Fruit fly (Drosophila melanogaster) whole organism, embryonic: Measurements from ENCODE around the gene Jhbp2.

Source experiments
- Atf-2 ChIP-seq: fragments of 200-800 bp; sonication (Bioruptor generic); optimal IDR thresholded peaks from 2 replicates; lab custom pipeline; 2016; ENCODE audit warnings: missing biosample characterization, missing genetic modification characterization
- Awh ChIP-seq: fragments of 200-800 bp; sonication (Bioruptor generic); IDR thresholded peaks from 2 replicates; pipeline ENCODE4, ENCODE4 v1.3.6; 2022; ENCODE audit warnings: missing biosample characterization, missing genetic modification characterization
- CG10147 ChIP-seq: fragments of 200-800 bp; sonication (Bioruptor generic); optimal IDR thresholded peaks from 2 replicates; lab custom pipeline; 2019; ENCODE audit warnings: missing biosample characterization, mild to moderate bottlenecking, missing genetic modification characterization, moderate library complexity
- CG10366 ChIP-seq: fragments of 200-800 bp; sonication (Bioruptor generic); IDR thresholded peaks from 2 replicates; pipeline ENCODE4 v1.3.6; 2022; ENCODE audit warnings: missing biosample characterization, missing genetic modification characterization
- CG11085 ChIP-seq: fragments of 200-800 bp; sonication (Bioruptor generic); IDR thresholded peaks from 2 replicates; pipeline ENCODE4 v1.3.6; 2022; ENCODE audit warnings: missing biosample characterization, missing genetic modification characterization
- CG11504 ChIP-seq: fragments of 200-800 bp; sonication (Bioruptor generic); optimal IDR thresholded peaks from 3 replicates; lab custom pipeline; 2019; ENCODE audit warnings: missing biosample characterization, mild to moderate bottlenecking, missing genetic modification characterization, moderate library complexity
- CG11695 ChIP-seq: fragments of 200-800 bp; sonication (Bioruptor generic); IDR thresholded peaks from 3 replicates; pipeline ENCODE4 v1.3.6; 2022; ENCODE audit warnings: missing biosample characterization, missing genetic modification characterization
- CG12071 ChIP-seq: fragments of 200-800 bp; sonication (Bioruptor generic); optimal IDR thresholded peaks from 3 replicates; lab custom pipeline; 2018; ENCODE audit warnings: missing biosample characterization, mild to moderate bottlenecking, missing genetic modification characterization
- CG12942 ChIP-seq: fragments of 200-800 bp; sonication (Bioruptor generic); optimal IDR thresholded peaks from 3 replicates; lab custom pipeline; 2016; ENCODE audit warnings: missing biosample characterization, missing genetic modification characterization
- CG13123 ChIP-seq: fragments of 200-800 bp; sonication (Bioruptor generic); optimal IDR thresholded peaks from 2 replicates; lab custom pipeline; 2016; ENCODE audit warnings: missing biosample characterization, missing genetic modification characterization
- CG14050 ChIP-seq: fragments of 200-800 bp; sonication (Bioruptor generic); IDR thresholded peaks from 3 replicates; pipeline ENCODE4 v1.3.6; 2022; ENCODE audit warnings: missing biosample characterization, missing genetic modification characterization
- CG15601 ChIP-seq: fragments of 200-800 bp; sonication (Bioruptor generic); optimal IDR thresholded peaks from 3 replicates; lab custom pipeline; 2019; ENCODE audit warnings: missing biosample characterization, mild to moderate bottlenecking, missing genetic modification characterization, moderate library complexity
- CG17612 ChIP-seq: fragments of 200-800 bp; sonication (Bioruptor generic); IDR thresholded peaks from 2 replicates; pipeline ENCODE4 v1.3.6; 2022; ENCODE audit warnings: missing biosample characterization, missing genetic modification characterization
- CG30403 ChIP-seq: fragments of 200-800 bp; sonication (Bioruptor generic); optimal IDR thresholded peaks from 3 replicates; lab custom pipeline; 2016; ENCODE audit warnings: missing biosample characterization, missing genetic modification characterization
- CG3065 ChIP-seq: fragments of 200-800 bp; sonication (Bioruptor generic); optimal IDR thresholded peaks from 2 replicates; lab custom pipeline; 2016; ENCODE audit warnings: missing biosample characterization, missing genetic modification characterization
- CG34376 ChIP-seq: fragments of 200-800 bp; sonication (Bioruptor generic); optimal IDR thresholded peaks from 2 replicates; lab custom pipeline; 2018; ENCODE audit warnings: missing biosample characterization, mild to moderate bottlenecking, missing genetic modification characterization
- CG8089 ChIP-seq: fragments of 200-800 bp; sonication (Bioruptor generic); optimal IDR thresholded peaks from 3 replicates; lab custom pipeline; 2016; ENCODE audit warnings: missing biosample characterization, missing genetic modification characterization
- CG8924 ChIP-seq: fragments of 200-800 bp; optimal IDR thresholded peaks from 3 replicates; lab custom pipeline; 2019; ENCODE audit warnings: missing biosample characterization, mild to moderate bottlenecking, missing genetic modification characterization, moderate library complexity
- CTCF ChIP-seq: fragments of 200-800 bp; sonication (Bioruptor generic); optimal IDR thresholded peaks from 2 replicates; lab custom pipeline; 2017; ENCODE audit warnings: missing biosample characterization, mild to moderate bottlenecking, missing genetic modification characterization, moderate library complexity
- Camta ChIP-seq: fragments of 200-800 bp; sonication (Bioruptor generic); optimal IDR thresholded peaks from 2 replicates; lab custom pipeline; 2016; ENCODE audit warnings: missing biosample characterization, missing genetic modification characterization
- E2f2 ChIP-seq: fragments of 200-800 bp; sonication (Bioruptor generic); IDR thresholded peaks from 2 replicates; pipeline ENCODE4 v1.3.6; 2022; ENCODE audit warnings: missing biosample characterization, missing genetic modification characterization
- Fer1 ChIP-seq: fragments of 200-800 bp; sonication (Bioruptor generic); optimal IDR thresholded peaks from 2 replicates; lab custom pipeline; 2017; ENCODE audit warnings: missing biosample characterization, mild to moderate bottlenecking, missing genetic modification characterization
- HLHmδ ChIP-seq: fragments of 200-800 bp; sonication (Bioruptor generic); optimal IDR thresholded peaks from 2 replicates; lab custom pipeline; 2018; ENCODE audit warnings: missing biosample characterization, mild to moderate bottlenecking, missing genetic modification characterization, moderate library complexity
- HmgD ChIP-seq: fragments of 200-800 bp; sonication (Bioruptor generic); optimal IDR thresholded peaks from 3 replicates; lab custom pipeline; 2016; ENCODE audit warnings: missing biosample characterization, missing genetic modification characterization
- Hsf ChIP-seq: fragments of 200-800 bp; sonication (Bioruptor generic); optimal IDR thresholded peaks from 3 replicates; lab custom pipeline; 2016; ENCODE audit warnings: missing biosample characterization, missing genetic modification characterization
- Kr ChIP-seq: fragments of 200-800 bp; sonication (Bioruptor generic); optimal IDR thresholded peaks from 2 replicates; lab custom pipeline; 2017; ENCODE audit warnings: missing biosample characterization, mild to moderate bottlenecking, missing genetic modification characterization
- Nf-YB ChIP-seq: fragments of 200-800 bp; sonication (Bioruptor generic); optimal IDR thresholded peaks from 3 replicates; lab custom pipeline; 2019; ENCODE audit warnings: missing biosample characterization, mild to moderate bottlenecking, missing genetic modification characterization, moderate library complexity
- NfI ChIP-seq: fragments of 200-800 bp; sonication (Bioruptor generic); optimal IDR thresholded peaks from 3 replicates; lab custom pipeline; 2018; ENCODE audit warnings: missing biosample characterization, mild to moderate bottlenecking, missing genetic modification characterization, moderate library complexity
- Opbp ChIP-seq: fragments of 200-800 bp; sonication (Bioruptor generic); IDR thresholded peaks from 3 replicates; pipeline ENCODE4 v1.3.6; 2022; ENCODE audit warnings: missing biosample characterization, missing genetic modification characterization; ENCODE audit not compliant: partially characterized antibody
- Sox102F ChIP-seq: fragments of 200-800 bp; sonication (Bioruptor generic); optimal IDR thresholded peaks from 2 replicates; lab custom pipeline; 2018; ENCODE audit warnings: missing biosample characterization, mild to moderate bottlenecking, missing genetic modification characterization, moderate library complexity
- Tbp ChIP-seq: fragments of >200 bp; optimal IDR thresholded peaks from 2 replicates; lab custom pipeline; 2018; ENCODE audit warnings: missing biosample characterization, missing genetic modification characterization
- Vsx1 ChIP-seq: fragments of 200-800 bp; sonication (Bioruptor generic); optimal IDR thresholded peaks from 2 replicates; lab custom pipeline; 2017; ENCODE audit warnings: missing biosample characterization, mild to moderate bottlenecking, missing genetic modification characterization, missing genetic modification reagents
- ac ChIP-seq: fragments of 200-800 bp; sonication (Bioruptor generic); optimal IDR thresholded peaks from 3 replicates; lab custom pipeline; 2017; ENCODE audit warnings: missing biosample characterization, mild to moderate bottlenecking, missing genetic modification characterization
- ase ChIP-seq: fragments of 200-800 bp; sonication (Bioruptor generic); IDR thresholded peaks from 3 replicates; pipeline ENCODE4 v1.3.6; 2022; ENCODE audit warnings: missing biosample characterization, missing genetic modification characterization
- br ChIP-seq: fragments of >200 bp; optimal IDR thresholded peaks from 2 replicates; lab custom pipeline; 2017
- chm ChIP-seq: fragments of 200-800 bp; sonication (Bioruptor generic); IDR thresholded peaks from 2 replicates; pipeline ENCODE4 v1.3.6; 2022; ENCODE audit warnings: missing biosample characterization, missing genetic modification characterization
- croc ChIP-seq: fragments of 200-800 bp; sonication (Bioruptor generic); conservative IDR thresholded peaks from 3 replicates; pipeline ENCODE4 v1.3.6; 2022; ENCODE audit warnings: missing biosample characterization, missing genetic modification characterization
- crp ChIP-seq, 2 experiments: fragments of 200-800 bp; sonication (Bioruptor generic); optimal IDR thresholded peaks; 2 replicates in 1 of 2; 3 replicates in 1 of 2; lab custom pipeline; 2017; ENCODE audit warnings: missing biosample characterization in 2 of 2, missing genetic modification characterization in 2 of 2, mild to moderate bottlenecking in 1 of 2, moderate library complexity in 1 of 2
- dm ChIP-seq: fragments of 200-800 bp; sonication (Bioruptor generic); optimal IDR thresholded peaks from 3 replicates; lab custom pipeline; 2016; ENCODE audit warnings: missing biosample characterization, missing genetic modification characterization
- gce ChIP-seq: fragments of 200-800 bp; sonication (Bioruptor generic); IDR thresholded peaks from 3 replicates; pipeline ENCODE4 v1.3.6; 2022; ENCODE audit warnings: missing biosample characterization, missing genetic modification characterization
- h ChIP-seq: fragments of >200 bp; optimal IDR thresholded peaks from 2 replicates; lab custom pipeline; 2017
- hth ChIP-seq: fragments of >200 bp; optimal IDR thresholded peaks from 2 replicates; lab custom pipeline; 2017; ENCODE audit warnings: inconsistent platforms
- jing ChIP-seq: fragments of 200-800 bp; sonication (Bioruptor generic); optimal IDR thresholded peaks from 2 replicates; lab custom pipeline; 2018; ENCODE audit warnings: missing biosample characterization, mild to moderate bottlenecking, missing genetic modification characterization
- kah ChIP-seq: fragments of 200-800 bp; sonication (Bioruptor generic); optimal IDR thresholded peaks from 2 replicates; lab custom pipeline; 2018; ENCODE audit warnings: missing biosample characterization, mild to moderate bottlenecking, missing genetic modification characterization
- lilli ChIP-seq: fragments of 200-800 bp; sonication (Bioruptor generic); optimal IDR thresholded peaks from 3 replicates; lab custom pipeline; 2016; ENCODE audit warnings: missing biosample characterization, missing genetic modification characterization
- lola ChIP-seq, 3 experiments: fragments of >200 bp in 2 of 3; fragments of 200-800 bp in 1 of 3; sonication (Bioruptor generic) in 1 of 3; optimal IDR thresholded peaks; 2 replicates each; lab custom pipeline; 2017 to 2019; ENCODE audit warnings: missing biosample characterization in 3 of 3, missing genetic modification characterization in 3 of 3, mild to moderate bottlenecking in 1 of 3, moderate library complexity in 1 of 3
- mld ChIP-seq: fragments of 200-800 bp; sonication (Bioruptor generic); IDR thresholded peaks from 3 replicates; pipeline ENCODE4 v1.3.6; 2022; ENCODE audit warnings: missing biosample characterization, missing genetic modification characterization; ENCODE audit not compliant: partially characterized antibody
- row ChIP-seq: fragments of 200-800 bp; sonication (Bioruptor generic); IDR thresholded peaks from 3 replicates; pipeline ENCODE4 v1.3.6; 2022; ENCODE audit warnings: missing biosample characterization, missing genetic modification characterization
- yki ChIP-seq: fragments of >200 bp; optimal IDR thresholded peaks from 3 replicates; lab custom pipeline; 2018

Gene Jhbp2

DNA sequence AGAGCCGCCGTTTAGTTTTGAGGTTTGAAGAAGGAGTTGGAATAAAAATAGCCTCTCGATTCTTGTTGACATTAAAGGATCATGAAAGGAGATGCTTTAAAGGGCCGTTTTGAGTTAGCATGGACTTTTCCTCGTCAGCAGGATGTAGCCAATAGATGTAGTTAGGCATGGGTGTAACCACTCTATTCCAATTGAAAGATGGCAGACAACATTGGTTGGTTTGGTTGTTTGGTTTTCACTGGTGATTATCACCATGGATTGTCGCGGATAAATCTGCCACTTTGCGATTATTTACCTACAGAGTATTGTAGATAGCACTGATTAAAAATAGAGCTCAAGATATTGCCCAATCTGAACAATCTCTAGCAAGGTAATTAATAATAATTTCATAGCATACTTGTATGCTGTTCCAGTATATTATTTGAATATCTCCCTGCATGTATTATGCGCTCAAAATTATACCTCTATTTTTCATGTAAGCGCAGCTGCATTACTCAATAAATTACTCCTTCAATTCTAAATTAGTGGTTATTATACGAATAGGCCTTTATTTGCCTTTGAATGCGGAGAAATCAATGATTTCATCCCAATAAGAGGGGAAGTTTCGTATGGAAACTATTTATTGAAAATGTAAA is 11.9 kb upstream of the Jhbp2 start (continued):
- TF ChIP-seq gce (GFP tag; lab: Robert Waterston, UW) (no peak), dm (no peak), CG10147 (no peak), CG15601 (tag; lab: Kevin White, UChicago) (peak; percentile 18), Awh (GFP tag; lab: Robert Waterston, UW) (no peak), Atf-2 (GFP tag; lab: Kevin White, UChicago) (no peak), Tbp (GFP tag; lab: Kevin White, UChicago) (no peak), yki (lab: Kevin White, UChicago) (no peak), CG8924 (tag; lab: Kevin White, UChicago) (no peak), CG11504 (tag; lab: Kevin White, UChicago) (no peak), CG12942 (GFP tag; lab: Kevin White, UChicago) (no peak)
- TF ChIP-seq, all 482 proteins: peak for 22

DNA sequence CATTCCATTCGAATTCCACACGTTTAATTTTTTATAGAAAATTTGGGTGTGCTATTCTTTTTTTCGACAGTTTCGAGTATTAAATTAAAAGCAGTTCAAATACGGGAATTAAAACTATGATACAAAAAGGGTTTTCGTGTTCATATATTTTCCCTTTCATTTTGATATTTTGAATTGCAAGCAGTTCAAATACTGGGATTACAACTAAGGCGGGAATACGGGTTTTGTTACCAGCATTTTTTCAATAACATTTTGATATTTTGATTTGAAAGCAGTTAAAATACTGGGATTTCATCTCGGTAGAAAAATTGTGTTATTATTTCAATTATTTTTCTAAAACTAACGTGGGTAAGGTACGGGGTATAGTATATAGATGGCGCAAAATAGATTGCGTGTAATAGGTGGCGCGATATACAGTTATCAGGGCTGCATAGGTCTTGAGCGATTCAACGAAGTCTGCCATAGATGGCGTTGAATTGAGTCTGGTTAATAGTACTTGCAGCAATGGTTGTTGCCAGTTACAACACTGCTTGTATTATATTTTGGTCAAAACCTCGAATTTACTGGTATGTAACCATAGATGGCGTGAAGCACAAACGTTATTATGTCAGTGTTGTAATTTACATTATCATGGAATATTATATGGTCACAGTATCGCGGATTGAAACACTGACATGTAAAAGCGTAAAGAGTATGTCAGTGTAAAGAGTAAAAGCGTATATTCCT is 9.4 kb upstream of the Jhbp2 start:
- TF ChIP-seq CG12942 (GFP tag; lab: Kevin White, UChicago) (peak; percentile 53), HmgD (GFP tag; lab: Kevin White, UChicago) (peak; percentile 84), Opbp (GFP tag; lab: Robert Waterston, UW) (peak; percentile 59), hth (lab: Kevin White, UChicago) (no peak), CG12071 (no peak), CG34376 (GFP tag; lab: Kevin White, UChicago) (no peak), CTCF (GFP tag; lab: Kevin White, UChicago) (peak; percentile 99), row (GFP tag; lab: Robert Waterston, UW) (peak; percentile 38; the same call in 2 of the 3 replicates), kah (GFP tag; lab: Kevin White, UChicago) (no peak), Hsf (GFP tag; lab: Kevin White, UChicago) (peak; percentile 69), ase (GFP tag; lab: Robert Waterston, UW) (peak; percentile 70; the same call in 2 of the 3 replicates), lola (GFP tag; optimal IDR thresholded peaks at IDR 0.05; lab: Kevin White, UChicago) (no peak), CG17612 (GFP tag; lab: Robert Waterston, UW) (peak; percentile 51; the same call in 1 of the 2 replicates), Kr (GFP tag; lab: Kevin White, UChicago) (no peak), HLHmδ (GFP tag; lab: Kevin White, UChicago) (peak; percentile 34), CG8089 (peak; percentile 20), jing (no peak), CG3065 (GFP tag; lab: Kevin White, UChicago) (no peak), crp (GFP tag; optimal IDR thresholded peaks at IDR 0.05; lab: Kevin White, UChicago) (no peak), CG11695 (GFP tag; lab: Robert Waterston, UW) (no peak), Fer1 (GFP tag; lab: Kevin White, UChicago) (no peak), mld (no peak), h (lab: Kevin White, UChicago) (no peak), croc (GFP tag; lab: Robert Waterston, UW) (peak; percentile 49; the same call in 2 of the 3 replicates), chm (GFP tag; lab: Robert Waterston, UW) (peak; percentile 71), CG11085 (GFP tag; lab: Robert Waterston, UW) (peak; percentile 32), Camta (GFP tag; lab: Kevin White, UChicago) (peak; percentile 60), Vsx1 (GFP tag; lab: Kevin White, UChicago) (no peak), lilli (GFP tag; lab: Kevin White, UChicago) (peak; percentile 61), CG30403 (GFP tag; lab: Kevin White, UChicago) (peak; percentile 73), CG10366 (peak; percentile 35; the same call in 1 of the 2 replicates), Sox102F (GFP tag; lab: Kevin White, UChicago) (peak; percentile 55), CG14050 (no peak), E2f2 (GFP tag; lab: Robert Waterston, UW) (peak; percentile 37; the same call in 1 of the 2 replicates), CG13123 (GFP tag; lab: Kevin White, UChicago) (peak; percentile 51), Nf-YB (no peak), ac (GFP tag; lab: Kevin White, UChicago) (no peak), br (lab: Kevin White, UChicago) (no peak), NfI (GFP tag; lab: Kevin White, UChicago) (peak; percentile 68)
